Worm (Caenorhabditis elegans): Measurements from ENCODE around the gene K01F9.2.

DNA sequence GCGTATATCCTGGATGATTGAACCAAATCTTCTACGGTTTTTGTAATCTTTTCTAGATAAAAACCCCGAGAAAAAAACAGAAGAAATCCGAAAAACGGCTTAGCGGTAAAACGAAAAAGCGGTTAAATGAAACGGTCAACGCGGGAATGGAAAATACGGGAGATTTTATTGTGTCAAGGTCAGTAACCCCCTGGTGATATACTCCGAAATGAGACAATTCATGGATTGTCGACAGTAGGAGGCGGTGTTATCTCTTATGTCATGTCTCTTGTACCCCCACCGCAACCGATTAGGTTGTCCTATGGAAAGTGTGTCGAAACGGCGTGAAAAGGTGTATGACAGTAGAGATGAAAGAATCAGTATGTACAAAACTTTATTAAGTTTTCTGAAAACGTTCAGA, 32.8 kb downstream of the K01F9.2 start:
- TF ChIP-seq nfya-1 (tag; optimal IDR thresholded peaks at IDR 0.05) (no peak), mec-3 (tag; optimal IDR thresholded peaks at IDR 0.05; ENCODE audit: borderline replicate concordance) (no peak), unc-55 (GFP tag; optimal IDR thresholded peaks at IDR 0.05) (no peak), K09A11.1 (tag; optimal IDR thresholded peaks at IDR 0.05; ENCODE audit: insufficient read depth) (no peak), ceh-14 (tag; optimal IDR thresholded peaks at IDR 0.05) (no peak), ceh-45 (GFP tag; IDR thresholded peaks at IDR 0.05) (no peak), rnt-1 (tag; optimal IDR thresholded peaks at IDR 0.05) (no peak), ceh-22 (tag; optimal IDR thresholded peaks at IDR 0.05) (no peak), lim-6 (tag; optimal IDR thresholded peaks at IDR 0.05) (no peak), nhr-11 (tag; optimal IDR thresholded peaks at IDR 0.05) (no peak), pha-4 (tag; optimal IDR thresholded peaks at IDR 0.05) (no peak), pag-3 (tag; optimal IDR thresholded peaks at IDR 0.05; ENCODE audit: borderline replicate concordance) (no peak), ceh-48 (tag; optimal IDR thresholded peaks at IDR 0.05) (no peak)
